Worm (Caenorhabditis elegans) whole organism, young adult: Measurements from ENCODE around the gene arrd-6.

Experiments
- F10E7.11 ChIP-seq: sonication (generic microtip); optimal IDR thresholded peaks from 2 replicates; lab custom pipeline; 2017; ENCODE audit warnings: mild to moderate bottlenecking, missing genetic modification characterization, moderate library complexity, missing compliant biosample characterization
- F57A8.1 ChIP-seq: fragments of 200-800 bp; sonication (Bioruptor generic); optimal IDR thresholded peaks from 2 replicates; lab custom pipeline; 2018; ENCODE audit warnings: mild to moderate bottlenecking, missing genetic modification characterization, moderate library complexity, missing compliant biosample characterization
- T26A5.8 ChIP-seq: sonication (generic microtip); optimal IDR thresholded peaks from 2 replicates; lab custom pipeline; 2016; ENCODE audit warnings: missing genetic modification characterization, missing compliant biosample characterization

- TF ChIP-seq T26A5.8 (tag; lab: Kevin White, UChicago), result no peak
- no peak for TF ChIP-seq F10E7.11 (tag; lab: Kevin White, UChicago)
- TF ChIP-seq F57A8.1 (GFP tag; lab: Kevin White, UChicago), result no peak
Observed at ce11 chrII:11112419-11112818, 30.1 kb upstream of the arrd-6 start, which contains the start of gene mat-2.
